Fruit fly (Drosophila melanogaster): Measurements from ENCODE around the gene Alr.

The Alr gene

DNA sequence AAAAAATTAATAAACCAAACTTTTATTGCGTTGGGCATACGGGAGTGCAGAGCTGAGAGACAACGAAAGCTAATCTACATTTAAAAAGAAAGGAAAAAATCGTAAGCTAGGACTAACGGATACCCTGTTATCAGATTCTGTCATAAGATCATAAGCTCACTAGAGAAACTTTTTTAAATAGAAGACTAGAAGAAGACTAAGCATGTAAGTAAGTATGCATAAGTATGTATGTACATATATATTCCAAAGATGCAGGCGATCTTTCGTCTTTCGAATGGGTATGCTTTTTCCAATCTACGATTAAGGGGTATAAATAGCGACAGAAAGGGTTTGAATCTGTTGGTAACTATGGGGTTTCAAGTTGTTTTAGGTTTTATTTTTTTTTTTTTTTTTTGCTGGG is 36.8 kb downstream of the Alr start (continued):
- TF ChIP-seq Oli (tag; optimal IDR thresholded peaks at IDR 0.05) = peak; percentile 27
- no peak for TF ChIP-seq CG14014 (GFP tag; IDR thresholded peaks at IDR 0.05)
- TF ChIP-seq lab (GFP tag; optimal IDR thresholded peaks at IDR 0.05) = no peak
- TF ChIP-seq Lhr (GFP tag; optimal IDR thresholded peaks at IDR 0.05) = no peak
- no peak for TF ChIP-seq Meics (GFP tag; optimal IDR thresholded peaks at IDR 0.05)
- peak; percentile 10 for TF ChIP-seq CG4424 (GFP tag; optimal IDR thresholded peaks at IDR 0.05)
- TF ChIP-seq Ssrp (tag; optimal IDR thresholded peaks at IDR 0.05) = peak; percentile 22
- TF ChIP-seq ewg (GFP tag; optimal IDR thresholded peaks at IDR 0.05) = peak; percentile 27
- TF ChIP-seq Sry-δ (GFP tag; optimal IDR thresholded peaks at IDR 0.05) = no peak
- peak; percentile 35 for TF ChIP-seq unpg (GFP tag; optimal IDR thresholded peaks at IDR 0.05)
- TF ChIP-seq CG11247 (GFP tag; IDR thresholded peaks at IDR 0.05) = no peak
- no peak for TF ChIP-seq Sin3A (optimal IDR thresholded peaks at IDR 0.05)
- TF ChIP-seq CG33213 (GFP tag; optimal IDR thresholded peaks at IDR 0.05) = no peak
- no peak for TF ChIP-seq salm (tag; optimal IDR thresholded peaks at IDR 0.05)
- peak; percentile 56 for TF ChIP-seq CG11504 (tag; optimal IDR thresholded peaks at IDR 0.05)
- TF ChIP-seq run (tag; optimal IDR thresholded peaks at IDR 0.05) = no peak
- no peak for TF ChIP-seq CG13775 (GFP tag; optimal IDR thresholded peaks at IDR 0.05)
- TF ChIP-seq wor (GFP tag; IDR thresholded peaks at IDR 0.05) = no peak
- TF ChIP-seq sens (GFP tag) = peak; percentile 93
- no peak for TF ChIP-seq Mes4 (GFP tag; optimal IDR thresholded peaks at IDR 0.05)
- no peak for TF ChIP-seq Hr78 (GFP tag; optimal IDR thresholded peaks at IDR 0.05)
- TF ChIP-seq CG18262 (tag; optimal IDR thresholded peaks at IDR 0.05) = peak; percentile 56
- TF ChIP-seq lola (GFP tag; optimal IDR thresholded peaks at IDR 0.05) = peak in 1 of 3 experiments; percentile 39
- TF ChIP-seq Dfd (GFP tag; optimal IDR thresholded peaks at IDR 0.05) = no peak
- no peak for TF ChIP-seq CG15479 (GFP tag; optimal IDR thresholded peaks at IDR 0.05)
- TF ChIP-seq Gug (GFP tag; IDR thresholded peaks at IDR 0.05) = no peak
- TF ChIP-seq HmgD (GFP tag; optimal IDR thresholded peaks at IDR 0.05) = no peak
- TF ChIP-seq E2f2 (GFP tag; IDR thresholded peaks at IDR 0.05) = no peak
- TF ChIP-seq ATbp (GFP tag; optimal IDR thresholded peaks at IDR 0.05) = peak; percentile 28
- TF ChIP-seq CG33557 (GFP tag; optimal IDR thresholded peaks at IDR 0.05) = no peak
- TF ChIP-seq CG16863 (GFP tag; optimal IDR thresholded peaks at IDR 0.05) = no peak
- peak; percentile 21 for TF ChIP-seq CG17359 (tag; optimal IDR thresholded peaks at IDR 0.05)
- no peak for TF ChIP-seq twi (tag; optimal IDR thresholded peaks at IDR 0.05)
- TF ChIP-seq wdn (GFP tag; IDR thresholded peaks at IDR 0.05) = no peak
- no peak for TF ChIP-seq pros (GFP tag; optimal IDR thresholded peaks at IDR 0.05)
- TF ChIP-seq CG12744 (GFP tag; optimal IDR thresholded peaks at IDR 0.05) = no peak
- TF ChIP-seq croc (GFP tag; conservative IDR thresholded peaks at IDR 0.05) = peak; percentile 20; the same call in 1 of the 3 replicates
- no peak for TF ChIP-seq amos (GFP tag; IDR thresholded peaks at IDR 0.05; ENCODE audit: partially characterized antibody)
- TF ChIP-seq Hsf (GFP tag; optimal IDR thresholded peaks at IDR 0.05) = peak; percentile 10
- TF ChIP-seq Six4 (GFP tag; optimal IDR thresholded peaks at IDR 0.05) = peak; percentile 15
- no peak for TF ChIP-seq CG17328 (GFP tag; IDR thresholded peaks at IDR 0.05)
- no peak for TF ChIP-seq lbe (GFP tag; optimal IDR thresholded peaks at IDR 0.05)
- peak; percentile 28 for TF ChIP-seq CG16815 (GFP tag; optimal IDR thresholded peaks at IDR 0.05)
- TF ChIP-seq CG17829 (tag; optimal IDR thresholded peaks at IDR 0.05) = no peak
- peak; percentile 1 to 13 for TF ChIP-seq Pdp1 (GFP tag; optimal IDR thresholded peaks at IDR 0.05)
- TF ChIP-seq Jarid2 (GFP tag; optimal IDR thresholded peaks at IDR 0.05) = no peak
- no peak for TF ChIP-seq CG1233 (GFP tag; optimal IDR thresholded peaks at IDR 0.05)
- peak; percentile 15 for TF ChIP-seq trem (tag; optimal IDR thresholded peaks at IDR 0.05)
- no peak for TF ChIP-seq corto (GFP tag; optimal IDR thresholded peaks at IDR 0.05)
- TF ChIP-seq Usf (GFP tag; optimal IDR thresholded peaks at IDR 0.05) = no peak
- TF ChIP-seq Ets65A (GFP tag) = no peak
